Fruit fly (Drosophila melanogaster) whole organism, embryonic: ENCODE data around the gene CG42758.

ENCODE experiments used
- ATbp ChIP-seq: fragments of 200-800 bp; sonication (Bioruptor generic); optimal IDR thresholded peaks from 2 replicates; lab custom pipeline; 2017; ENCODE audit warnings: missing biosample characterization, mild to moderate bottlenecking, missing genetic modification characterization, missing genetic modification reagents
- CG10274 ChIP-seq: fragments of 200-800 bp; sonication (Bioruptor generic); optimal IDR thresholded peaks from 3 replicates; lab custom pipeline; 2017; ENCODE audit warnings: missing biosample characterization, mild to moderate bottlenecking, missing genetic modification characterization
- CG10654 ChIP-seq: fragments of 200-800 bp; sonication (Bioruptor generic); optimal IDR thresholded peaks from 2 replicates; lab custom pipeline; 2016; ENCODE audit warnings: missing biosample characterization, missing genetic modification characterization
- CG11504 ChIP-seq: fragments of 200-800 bp; sonication (Bioruptor generic); optimal IDR thresholded peaks from 3 replicates; lab custom pipeline; 2019; ENCODE audit warnings: missing biosample characterization, mild to moderate bottlenecking, missing genetic modification characterization, moderate library complexity
- CG12744 ChIP-seq: fragments of 200-800 bp; sonication (Bioruptor generic); optimal IDR thresholded peaks from 2 replicates; lab custom pipeline; 2016; ENCODE audit warnings: missing biosample characterization, missing genetic modification characterization
- CG12942 ChIP-seq: fragments of 200-800 bp; sonication (Bioruptor generic); optimal IDR thresholded peaks from 3 replicates; lab custom pipeline; 2016; ENCODE audit warnings: missing biosample characterization, missing genetic modification characterization
- CG16815 ChIP-seq: fragments of 200-800 bp; sonication (Bioruptor generic); optimal IDR thresholded peaks from 3 replicates; lab custom pipeline; 2017; ENCODE audit warnings: missing biosample characterization, mild to moderate bottlenecking, missing genetic modification characterization
- CG17385 ChIP-seq: fragments of 200-800 bp; sonication (Bioruptor generic); optimal IDR thresholded peaks from 3 replicates; lab custom pipeline; 2018; ENCODE audit warnings: missing biosample characterization, mild to moderate bottlenecking, missing genetic modification characterization
- CG2116 ChIP-seq: fragments of 200-800 bp; sonication (Bioruptor generic); optimal IDR thresholded peaks from 3 replicates; lab custom pipeline; 2018; ENCODE audit warnings: missing biosample characterization, mild to moderate bottlenecking, missing genetic modification characterization
- CG2875 ChIP-seq: fragments of 200-800 bp; sonication (Bioruptor generic); optimal IDR thresholded peaks from 2 replicates; lab custom pipeline; 2017; ENCODE audit warnings: missing biosample characterization, mild to moderate bottlenecking, missing genetic modification characterization, missing genetic modification reagents
- CG3281 ChIP-seq: fragments of 200-800 bp; sonication (Bioruptor generic); optimal IDR thresholded peaks from 3 replicates; lab custom pipeline; 2017; ENCODE audit warnings: missing biosample characterization, mild to moderate bottlenecking, missing genetic modification characterization
- CG34376 ChIP-seq: fragments of 200-800 bp; sonication (Bioruptor generic); optimal IDR thresholded peaks from 2 replicates; lab custom pipeline; 2018; ENCODE audit warnings: missing biosample characterization, mild to moderate bottlenecking, missing genetic modification characterization
- CG4282 ChIP-seq: fragments of 200-800 bp; sonication (Bioruptor generic); optimal IDR thresholded peaks from 2 replicates; lab custom pipeline; 2016; ENCODE audit warnings: missing biosample characterization, missing genetic modification characterization
- CG43689 ChIP-seq: fragments of 200-800 bp; sonication (Bioruptor generic); IDR thresholded peaks from 2 replicates; pipeline ENCODE4 v1.3.6; 2022; ENCODE audit warnings: missing biosample characterization, missing genetic modification characterization
- CG6813 ChIP-seq: fragments of 200-800 bp; sonication (Bioruptor generic); optimal IDR thresholded peaks from 2 replicates; lab custom pipeline; 2017; ENCODE audit warnings: missing biosample characterization, missing genetic modification characterization, mild to moderate bottlenecking, moderate library complexity, missing genetic modification reagents
- CG8281 ChIP-seq: fragments of 200-800 bp; sonication (Bioruptor generic); optimal IDR thresholded peaks from 2 replicates; lab custom pipeline; 2018; ENCODE audit warnings: missing biosample characterization, mild to moderate bottlenecking, missing genetic modification characterization, moderate library complexity
- CG9437 ChIP-seq: fragments of 200-800 bp; sonication (Bioruptor generic); optimal IDR thresholded peaks from 2 replicates; lab custom pipeline; 2018; ENCODE audit warnings: missing biosample characterization, mild to moderate bottlenecking, missing genetic modification characterization
- CG9817 ChIP-seq: fragments of 200-800 bp; sonication (Bioruptor generic); optimal IDR thresholded peaks from 2 replicates; lab custom pipeline; 2018; ENCODE audit warnings: missing biosample characterization, mild to moderate bottlenecking, missing genetic modification characterization, moderate library complexity
- CoRest ChIP-seq: fragments of 200-800 bp; sonication (Bioruptor generic); optimal IDR thresholded peaks from 3 replicates; lab custom pipeline; 2018; ENCODE audit warnings: missing biosample characterization, mild to moderate bottlenecking, missing genetic modification characterization, moderate library complexity
- H15 ChIP-seq: fragments of 200-800 bp; sonication (Bioruptor generic); IDR thresholded peaks from 3 replicates; pipeline ENCODE4 v1.3.6; 2022; ENCODE audit warnings: missing biosample characterization, missing genetic modification characterization
- Kr ChIP-seq: fragments of 200-800 bp; sonication (Bioruptor generic); optimal IDR thresholded peaks from 2 replicates; lab custom pipeline; 2017; ENCODE audit warnings: missing biosample characterization, mild to moderate bottlenecking, missing genetic modification characterization
- Med ChIP-seq: fragments of 200-800 bp; sonication (Bioruptor generic); peaks from one replicate; lab custom pipeline; 2016; ENCODE audit warnings: missing biosample characterization, missing genetic modification characterization, mild to moderate bottlenecking, inconsistent platforms, moderate library complexity
- Ravus ChIP-seq: fragments of 200-800 bp; sonication (Bioruptor generic); IDR thresholded peaks from 2 replicates; pipeline ENCODE4 v1.3.6; 2022; ENCODE audit warnings: missing biosample characterization, missing genetic modification characterization
- Sox100B ChIP-seq: fragments of 200-800 bp; sonication (Bioruptor generic); optimal IDR thresholded peaks from 3 replicates; lab custom pipeline; 2018; ENCODE audit warnings: missing biosample characterization, mild to moderate bottlenecking, missing genetic modification characterization
- Sox102F ChIP-seq: fragments of 200-800 bp; sonication (Bioruptor generic); optimal IDR thresholded peaks from 2 replicates; lab custom pipeline; 2018; ENCODE audit warnings: missing biosample characterization, mild to moderate bottlenecking, missing genetic modification characterization, moderate library complexity
- Vsx1 ChIP-seq: fragments of 200-800 bp; sonication (Bioruptor generic); optimal IDR thresholded peaks from 2 replicates; lab custom pipeline; 2017; ENCODE audit warnings: missing biosample characterization, mild to moderate bottlenecking, missing genetic modification characterization, missing genetic modification reagents
- Xrp1 ChIP-seq: fragments of 200-800 bp; sonication (Bioruptor generic); IDR thresholded peaks from 2 replicates; pipeline ENCODE4 v1.3.6; 2022; ENCODE audit warnings: missing biosample characterization, missing genetic modification characterization
- abd-A ChIP-seq: fragments of 200-800 bp; sonication (Bioruptor generic); optimal IDR thresholded peaks from 3 replicates; lab custom pipeline; 2019; ENCODE audit warnings: missing biosample characterization, mild to moderate bottlenecking, missing genetic modification characterization, moderate library complexity
- al ChIP-seq: fragments of 200-800 bp; sonication (Bioruptor generic); IDR thresholded peaks from 2 replicates; pipeline ENCODE4 v1.3.6; 2022; ENCODE audit warnings: missing biosample characterization, missing genetic modification characterization
- cad ChIP-seq: fragments of >200 bp; optimal IDR thresholded peaks from 2 replicates; lab custom pipeline; 2017; ENCODE audit warnings: missing biosample characterization, missing genetic modification characterization
- caup ChIP-seq: fragments of 200-800 bp; sonication (Bioruptor generic); optimal IDR thresholded peaks from 3 replicates; lab custom pipeline; 2017; ENCODE audit warnings: missing biosample characterization, mild to moderate bottlenecking, missing genetic modification characterization, moderate library complexity; ENCODE audit not compliant: severe bottlenecking
- esg ChIP-seq: fragments of 200-800 bp; sonication (Bioruptor generic); conservative IDR thresholded peaks from 2 replicates; pipeline ENCODE4 v1.3.6; 2022; ENCODE audit warnings: missing biosample characterization, missing genetic modification characterization
- exex ChIP-seq: fragments of 200-800 bp; sonication (Bioruptor generic); optimal IDR thresholded peaks from 4 replicates; lab custom pipeline; 2018; ENCODE audit warnings: missing biosample characterization, mild to moderate bottlenecking, missing genetic modification characterization, moderate library complexity
- fd96Cb ChIP-seq: fragments of 200-800 bp; sonication (Bioruptor generic); optimal IDR thresholded peaks from 2 replicates; lab custom pipeline; 2018; ENCODE audit warnings: missing biosample characterization, mild to moderate bottlenecking, missing genetic modification characterization, moderate library complexity
- fru ChIP-seq: fragments of >200 bp; optimal IDR thresholded peaks from 2 replicates; lab custom pipeline; 2017
- ftz-f1 ChIP-seq: fragments of 200-800 bp; sonication (Bioruptor generic); optimal IDR thresholded peaks from 2 replicates; lab custom pipeline; 2016; ENCODE audit warnings: missing biosample characterization, missing genetic modification characterization
- inv ChIP-seq: fragments of 200-800 bp; sonication (Bioruptor generic); IDR thresholded peaks from 2 replicates; pipeline ENCODE4 v1.3.6; 2022; ENCODE audit warnings: missing biosample characterization, missing genetic modification characterization; ENCODE audit not compliant: partially characterized antibody
- lbe ChIP-seq: fragments of 200-800 bp; sonication (Bioruptor generic); optimal IDR thresholded peaks from 2 replicates; lab custom pipeline; 2016; ENCODE audit warnings: missing biosample characterization, mild to moderate bottlenecking, missing genetic modification characterization
- luna ChIP-seq: fragments of 200-800 bp; sonication (Bioruptor generic); optimal IDR thresholded peaks from 2 replicates; lab custom pipeline; 2016; ENCODE audit warnings: missing biosample characterization, missing genetic modification characterization
- nerfin-1 ChIP-seq: fragments of 200-800 bp; sonication (Bioruptor generic); optimal IDR thresholded peaks from 3 replicates; lab custom pipeline; 2019; ENCODE audit warnings: missing biosample characterization, mild to moderate bottlenecking, missing genetic modification characterization, moderate library complexity
- org-1 ChIP-seq: fragments of 200-800 bp; sonication (Bioruptor generic); optimal IDR thresholded peaks from 2 replicates; lab custom pipeline; 2017; ENCODE audit warnings: missing biosample characterization, missing genetic modification characterization
- pb ChIP-seq: fragments of 200-800 bp; sonication (Bioruptor generic); optimal IDR thresholded peaks from 3 replicates; lab custom pipeline; 2016; ENCODE audit warnings: missing biosample characterization, missing genetic modification characterization
- phol ChIP-seq: fragments of 200-800 bp; sonication (Bioruptor generic); optimal IDR thresholded peaks from 3 replicates; lab custom pipeline; 2018; ENCODE audit warnings: missing biosample characterization, mild to moderate bottlenecking, missing genetic modification characterization, moderate library complexity
- psq ChIP-seq: fragments of 200-800 bp; sonication (Bioruptor generic); optimal IDR thresholded peaks from 2 replicates; lab custom pipeline; 2017; ENCODE audit warnings: missing biosample characterization, missing genetic modification characterization
- ro ChIP-seq: fragments of 200-800 bp; sonication (Bioruptor generic); IDR thresholded peaks from 2 replicates; pipeline ENCODE4 v1.3.6; 2022; ENCODE audit warnings: missing biosample characterization, missing genetic modification characterization
- sc ChIP-seq, 3 experiments: fragments of >200 bp in 2 of 3; fragments of 200-800 bp in 1 of 3; sonication (Bioruptor generic) in 1 of 3; optimal IDR thresholded peaks; 2 replicates in 2 of 3; 3 replicates in 1 of 3; lab custom pipeline; 2017; ENCODE audit warnings: mild to moderate bottlenecking in 1 of 3, missing biosample characterization in 1 of 3, missing genetic modification characterization in 1 of 3, missing genetic modification reagents in 1 of 3
- sens ChIP-seq: fragments of 200-800 bp; sonication (Bioruptor generic); peaks from one replicate; lab custom pipeline; 2016; ENCODE audit warnings: missing biosample characterization, missing genetic modification characterization
- sob ChIP-seq: fragments of 200-800 bp; sonication (Bioruptor generic); IDR thresholded peaks from 2 replicates; pipeline ENCODE4 v1.3.6; 2022; ENCODE audit warnings: missing biosample characterization, missing genetic modification characterization
- tin ChIP-seq: fragments of 200-800 bp; sonication (Bioruptor generic); optimal IDR thresholded peaks from 3 replicates; lab custom pipeline; 2016; ENCODE audit warnings: missing biosample characterization, missing genetic modification characterization
- toy ChIP-seq: fragments of 200-800 bp; sonication (Bioruptor generic); IDR thresholded peaks from 2 replicates; pipeline ENCODE4 v1.3.6; 2022; ENCODE audit warnings: missing biosample characterization, missing genetic modification characterization
- wor ChIP-seq: fragments of 200-800 bp; sonication (Bioruptor generic); IDR thresholded peaks from 2 replicates; pipeline ENCODE4 v1.3.6; 2022; ENCODE audit warnings: missing biosample characterization, missing genetic modification characterization

The CG42758 gene

dm6 chr3L:14552925-14553239 is 14.4 kb upstream of the CG42758 start (continued):
- TF ChIP-seq sc (optimal IDR thresholded peaks at IDR 0.05; lab: Kevin White, UChicago) (no peak), sc (GFP tag; optimal IDR thresholded peaks at IDR 0.05; lab: Kevin White, UChicago) (peak; percentile 30), al (GFP tag; lab: Robert Waterston, UW) (no peak), Kr (no peak), caup (GFP tag; lab: Kevin White, UChicago) (no peak), CG6813 (GFP tag; lab: Kevin White, UChicago) (no peak), nerfin-1 (tag; lab: Kevin White, UChicago) (no peak), sob (GFP tag; lab: Robert Waterston, UW) (no peak), tin (peak; percentile 14), fru (no peak), CG10274 (GFP tag; lab: Kevin White, UChicago) (no peak), CG43689 (GFP tag; lab: Robert Waterston, UW) (no peak), ftz-f1 (GFP tag; lab: Kevin White, UChicago) (no peak), inv (no peak), abd-A (tag; lab: Kevin White, UChicago) (no peak), CG8281 (tag; lab: Kevin White, UChicago) (no peak), phol (tag; lab: Kevin White, UChicago) (peak; percentile 8), fd96Cb (tag; lab: Kevin White, UChicago) (peak; percentile 13), sens (GFP tag; lab: Kevin White, UChicago) (peak; percentile 88), CG11504 (tag; lab: Kevin White, UChicago) (peak; percentile 20), H15 (GFP tag; lab: Robert Waterston, UW) (0 out of 3 replicates have a peak, but pooled peaks have one; percentile 15)
- TF ChIP-seq, all 482 proteins: peak for 39

- TF ChIP-seq CG12744, result no peak
- TF ChIP-seq CG2875 (GFP tag; lab: Kevin White, UChicago), result no peak
- TF ChIP-seq exex (tag; lab: Kevin White, UChicago), result peak; percentile 81
- no peak for TF ChIP-seq luna
- TF ChIP-seq Vsx1 (GFP tag; lab: Kevin White, UChicago), result peak; percentile 11
- no peak for TF ChIP-seq CG10654 (GFP tag; lab: Kevin White, UChicago)
- no peak for TF ChIP-seq cad (GFP tag; lab: Kevin White, UChicago)
- no peak for TF ChIP-seq lbe (GFP tag; lab: Kevin White, UChicago)
- no peak for TF ChIP-seq psq
- TF ChIP-seq CG17385 (GFP tag; lab: Kevin White, UChicago), result no peak
- no peak for TF ChIP-seq ro (GFP tag; lab: Robert Waterston, UW)
- peak; percentile 48 for TF ChIP-seq CG34376
- no peak for TF ChIP-seq CG9437
- no peak for TF ChIP-seq Ravus
- no peak for TF ChIP-seq Sox102F (GFP tag; lab: Kevin White, UChicago)
- TF ChIP-seq CG3281, result no peak
- TF ChIP-seq esg (GFP tag; lab: Robert Waterston, UW), result no peak
- no peak for TF ChIP-seq org-1 (GFP tag; lab: Kevin White, UChicago)
- TF ChIP-seq CoRest, result no peak
- no peak for TF ChIP-seq al (GFP tag; lab: Robert Waterston, UW)
- no peak for TF ChIP-seq CG12942 (GFP tag; lab: Kevin White, UChicago)
- TF ChIP-seq CG4282 (GFP tag; lab: Kevin White, UChicago), result no peak
- no peak for TF ChIP-seq pb (GFP tag; lab: Kevin White, UChicago)
- TF ChIP-seq Sox100B (GFP tag; lab: Kevin White, UChicago), result no peak
- no peak for TF ChIP-seq CG16815
- no peak for TF ChIP-seq ATbp
- peak; percentile 51 for TF ChIP-seq Med
- TF ChIP-seq CG2116 (GFP tag; lab: Kevin White, UChicago), result no peak
- TF ChIP-seq wor (GFP tag; lab: Robert Waterston, UW), result no peak
- TF ChIP-seq CG9817 (tag; lab: Kevin White, UChicago), result no peak
- TF ChIP-seq Xrp1 (GFP tag; lab: Robert Waterston, UW), result no peak
- no peak for TF ChIP-seq toy (GFP tag; lab: Robert Waterston, UW)
Observed at dm6 chr3L:14553891-14554303, 13.3 kb upstream of the CG42758 start.
